6 fruit fly cellular contexts compared by ENCODE assay signal in the genomic region with DNA sequence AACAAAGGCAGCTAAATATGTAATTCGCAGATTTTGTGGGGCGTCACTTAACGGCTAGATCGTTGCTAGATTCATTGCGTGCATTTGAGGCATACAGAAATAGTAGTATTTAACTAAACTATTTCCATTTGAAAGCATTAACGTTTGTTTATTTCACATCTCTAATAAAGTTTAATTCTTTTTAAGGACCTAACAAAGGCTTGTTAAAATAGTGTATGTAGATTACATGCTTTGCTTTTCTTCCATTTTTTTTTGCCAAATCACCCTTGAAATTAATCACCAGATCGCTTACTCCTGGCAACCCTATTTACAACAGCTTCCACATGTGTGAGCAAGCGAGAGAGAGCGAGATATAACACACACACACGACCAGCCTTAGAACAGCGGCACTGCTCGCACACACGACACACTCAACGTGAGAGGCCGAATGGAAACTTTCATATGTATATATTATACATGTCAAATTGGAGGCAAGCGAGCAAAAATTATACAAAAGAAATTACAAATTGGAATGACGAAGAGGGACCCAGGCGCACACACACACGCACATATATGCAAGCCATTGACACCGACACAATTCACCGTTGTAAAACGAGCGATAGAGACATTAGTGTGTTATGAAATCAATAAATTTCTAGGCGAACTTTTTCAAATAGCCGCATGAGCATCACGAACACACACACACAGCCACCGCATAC.
TF ChIP-seq lines count a peak whose summit lies in the region.

No protein-coding gene starts in this region.

- peak; percentile 19 for TF ChIP-seq CTCF in whole organism, embryonic (GFP tag; optimal IDR thresholded peaks at IDR 0.05; lab: Kevin White, UChicago)

TF ChIP-seq in whole organism, 6 proteins besides CTCF, POLR2A, EP300 and RAD21:
- TF ChIP-seq CG8478 (optimal IDR thresholded peaks at IDR 0.05; lab: Kevin White, UChicago) (peak; percentile 45), psq (optimal IDR thresholded peaks at IDR 0.05; lab: Kevin White, UChicago) (no peak)

TF ChIP-seq in whole organism, adult, 20 proteins besides CTCF, POLR2A, EP300 and RAD21 (continues in another document):
- TF ChIP-seq toe (GFP tag; optimal IDR thresholded peaks at IDR 0.05; lab: Kevin White, UChicago) (peak; percentile 75), Clk (GFP tag; optimal IDR thresholded peaks at IDR 0.05; lab: Kevin White, UChicago) (peak; percentile 52), Crg-1 (GFP tag; optimal IDR thresholded peaks at IDR 0.05; lab: Kevin White, UChicago) (peak; percentile 17), kay (GFP tag; lab: Kevin White, UChicago; ENCODE audit: borderline replicate concordance) (peak; percentile 98), CG1620 (GFP tag; optimal IDR thresholded peaks at IDR 0.05; lab: Kevin White, UChicago) (peak; percentile 76), pad (GFP tag; optimal IDR thresholded peaks at IDR 0.05; lab: Kevin White, UChicago) (peak; percentile 88), CG5204 (GFP tag; optimal IDR thresholded peaks at IDR 0.05; lab: Kevin White, UChicago) (no peak), ovo (GFP tag; optimal IDR thresholded peaks at IDR 0.05; lab: Kevin White, UChicago) (peak; percentile 79), cic (GFP tag; optimal IDR thresholded peaks at IDR 0.05; lab: Kevin White, UChicago) (peak; percentile 96), Mnt (GFP tag; optimal IDR thresholded peaks at IDR 0.05; lab: Kevin White, UChicago) (peak; percentile 84), CG7101 (tag; optimal IDR thresholded peaks at IDR 0.05; lab: Kevin White, UChicago) (peak; percentile 79), CG33017 (tag; optimal IDR thresholded peaks at IDR 0.05; lab: Kevin White, UChicago) (peak; percentile 77), cnc (optimal IDR thresholded peaks at IDR 0.05; lab: Kevin White, UChicago) (peak; percentile 56 to 70), Hr96 (GFP tag; optimal IDR thresholded peaks at IDR 0.05; lab: Kevin White, UChicago) (peak; percentile 70), CG14711 (tag; optimal IDR thresholded peaks at IDR 0.05; lab: Kevin White, UChicago) (peak; percentile 99), bab1 (GFP tag; optimal IDR thresholded peaks at IDR 0.05; lab: Kevin White, UChicago) (peak; percentile 23)

TF ChIP-seq in whole organism, embryonic, 481 proteins besides CTCF, POLR2A, EP300 and RAD21 (continues in another document):
- TF ChIP-seq CG13287 (GFP tag; IDR thresholded peaks at IDR 0.05; lab: Robert Waterston, UW; ENCODE audit: partially characterized antibody) (no peak; the same call in 1 of the 2 replicates), Opbp (GFP tag; IDR thresholded peaks at IDR 0.05; lab: Robert Waterston, UW; ENCODE audit: partially characterized antibody) (0 out of 3 replicates have a peak, but pooled peaks have one; percentile 27), tio (GFP tag; optimal IDR thresholded peaks at IDR 0.05; lab: Kevin White, UChicago) (no peak), bab2 (GFP tag; optimal IDR thresholded peaks at IDR 0.05; lab: Kevin White, UChicago) (peak; percentile 38), CG31224 (GFP tag; IDR thresholded peaks at IDR 0.05; lab: Robert Waterston, UW) (peak; percentile 36; the same call in 1 of the 2 replicates), Ets97D (GFP tag; optimal IDR thresholded peaks at IDR 0.05; lab: Kevin White, UChicago) (peak; percentile 20), CG34224 (GFP tag; IDR thresholded peaks at IDR 0.05; lab: Robert Waterston, UW; ENCODE audit: partially characterized antibody) (no peak), CG6272 (GFP tag; IDR thresholded peaks at IDR 0.05; lab: Robert Waterston, UW) (no peak), Xbp1 (GFP tag; optimal IDR thresholded peaks at IDR 0.05; lab: Kevin White, UChicago) (peak; percentile 56), Camta (GFP tag; optimal IDR thresholded peaks at IDR 0.05; lab: Kevin White, UChicago) (peak; percentile 64), croc (GFP tag; conservative IDR thresholded peaks at IDR 0.05; lab: Robert Waterston, UW) (no peak), psq (GFP tag; optimal IDR thresholded peaks at IDR 0.05; lab: Kevin White, UChicago) (no peak), CG6175 (GFP tag; IDR thresholded peaks at IDR 0.05; lab: Robert Waterston, UW) (peak; percentile 62; the same call in 1 of the 3 replicates), pho (GFP tag; optimal IDR thresholded peaks at IDR 0.05; lab: Kevin White, UChicago) (peak; percentile 71)

TF ChIP-seq in whole organism, prepupa, 60 proteins besides CTCF, POLR2A, EP300 and RAD21 (continues in another document):
- TF ChIP-seq CG6276 (GFP tag; optimal IDR thresholded peaks at IDR 0.05; lab: Kevin White, UChicago) = no peak
- TF ChIP-seq CG1621 (tag; optimal IDR thresholded peaks at IDR 0.05; lab: Kevin White, UChicago) = no peak
- TF ChIP-seq CG9139 (GFP tag; optimal IDR thresholded peaks at IDR 0.05; lab: Kevin White, UChicago) = peak; percentile 23
- peak; percentile 68 for TF ChIP-seq achi (GFP tag; optimal IDR thresholded peaks at IDR 0.05; lab: Kevin White, UChicago)
- TF ChIP-seq CG4318 (GFP tag; optimal IDR thresholded peaks at IDR 0.05; lab: Kevin White, UChicago) = peak; percentile 41
- TF ChIP-seq Hr4 (GFP tag; optimal IDR thresholded peaks at IDR 0.05; lab: Kevin White, UChicago) = peak; percentile 67
- peak; percentile 58 for TF ChIP-seq spab (GFP tag; optimal IDR thresholded peaks at IDR 0.05; lab: Kevin White, UChicago)
- TF ChIP-seq eg (GFP tag; IDR thresholded peaks at IDR 0.05; lab: Robert Waterston, UW) = peak; percentile 60; the same call in 2 of the 3 replicates
- TF ChIP-seq CG7368 (GFP tag; optimal IDR thresholded peaks at IDR 0.05; lab: Kevin White, UChicago) = peak; percentile 45
- TF ChIP-seq CG10669 (GFP tag; optimal IDR thresholded peaks at IDR 0.05; lab: Kevin White, UChicago) = peak; percentile 62
- TF ChIP-seq fd85E (GFP tag; optimal IDR thresholded peaks at IDR 0.05; lab: Kevin White, UChicago) = no peak
- TF ChIP-seq Met (GFP tag; optimal IDR thresholded peaks at IDR 0.05; lab: Kevin White, UChicago) = peak; percentile 74
- peak; percentile 55 for TF ChIP-seq CG10631 (GFP tag; optimal IDR thresholded peaks at IDR 0.05; lab: Kevin White, UChicago)
- 0 out of 3 replicates have a peak, but pooled peaks have one; percentile 28 for TF ChIP-seq CG8119 (GFP tag; IDR thresholded peaks at IDR 0.05; lab: Robert Waterston, UW)
- TF ChIP-seq CG6808 (GFP tag; optimal IDR thresholded peaks at IDR 0.05; lab: Kevin White, UChicago) = peak; percentile 64
- peak; percentile 67 for TF ChIP-seq Hr39 (GFP tag; optimal IDR thresholded peaks at IDR 0.05; lab: Kevin White, UChicago)

TF ChIP-seq in whole organism, pupa, 21 proteins besides CTCF, POLR2A, EP300 and RAD21 (continues in another document):
- TF ChIP-seq CG12605 (GFP tag; IDR thresholded peaks at IDR 0.05; lab: Robert Waterston, UW) (no peak; the same call in 1 of the 2 replicates), Pif1A (GFP tag; optimal IDR thresholded peaks at IDR 0.05; lab: Kevin White, UChicago) (peak; percentile 53), Pif1B (GFP tag; optimal IDR thresholded peaks at IDR 0.05; lab: Kevin White, UChicago) (peak; percentile 48), D1 (tag; optimal IDR thresholded peaks at IDR 0.05; lab: Kevin White, UChicago) (no peak), CG34367 (tag; optimal IDR thresholded peaks at IDR 0.05; lab: Kevin White, UChicago) (peak; percentile 16), CG9948 (tag; optimal IDR thresholded peaks at IDR 0.05; lab: Kevin White, UChicago) (peak; percentile 30), Ets98B (GFP tag; IDR thresholded peaks at IDR 0.05; lab: Robert Waterston, UW) (peak; percentile 77), rn (GFP tag; IDR thresholded peaks at IDR 0.05; lab: Robert Waterston, UW) (peak; percentile 34; the same call in 1 of the 2 replicates), CG15710 (tag; optimal IDR thresholded peaks at IDR 0.05; lab: Kevin White, UChicago) (peak; percentile 50), CG13204 (GFP tag; optimal IDR thresholded peaks at IDR 0.05; lab: Kevin White, UChicago) (no peak), gl (tag; optimal IDR thresholded peaks at IDR 0.05; lab: Kevin White, UChicago) (peak; percentile 36), CG17806 (tag; optimal IDR thresholded peaks at IDR 0.05; lab: Kevin White, UChicago) (peak; percentile 40), CG14655 (GFP tag; optimal IDR thresholded peaks at IDR 0.05; lab: Kevin White, UChicago) (peak; percentile 69), CG10348 (GFP tag; IDR thresholded peaks at IDR 0.05; lab: Robert Waterston, UW) (no peak), CG8159 (tag; optimal IDR thresholded peaks at IDR 0.05; lab: Kevin White, UChicago) (peak; percentile 65), CG4496 (GFP tag; IDR thresholded peaks at IDR 0.05; lab: Robert Waterston, UW) (peak; percentile 81), CG8301 (tag; optimal IDR thresholded peaks at IDR 0.05; lab: Kevin White, UChicago) (peak; percentile 54), fd96Ca (GFP tag; IDR thresholded peaks at IDR 0.05; lab: Robert Waterston, UW) (no peak)

TF ChIP-seq in whole organism, wandering third instar larva, 38 proteins besides CTCF, POLR2A, EP300 and RAD21 (continues in another document):
- TF ChIP-seq foxo (GFP tag; optimal IDR thresholded peaks at IDR 0.05; lab: Kevin White, UChicago) (peak in 1 of 2 experiments; percentile 70), h (GFP tag; optimal IDR thresholded peaks at IDR 0.05; lab: Kevin White, UChicago) (peak; percentile 74), Jra (GFP tag; optimal IDR thresholded peaks at IDR 0.05; lab: Kevin White, UChicago) (peak; percentile 36), br (GFP tag; optimal IDR thresholded peaks at IDR 0.05; lab: Kevin White, UChicago) (peak; percentile 58), HLH106 (tag; optimal IDR thresholded peaks at IDR 0.05; lab: Kevin White, UChicago) (peak; percentile 49), CG9705 (GFP tag; optimal IDR thresholded peaks at IDR 0.05; lab: Kevin White, UChicago) (peak; percentile 46), ey (GFP tag; optimal IDR thresholded peaks at IDR 0.05; lab: Kevin White, UChicago) (peak; percentile 65), fru (GFP tag; optimal IDR thresholded peaks at IDR 0.05; lab: Kevin White, UChicago) (peak; percentile 36), CG32264 (GFP tag; optimal IDR thresholded peaks at IDR 0.05; lab: Kevin White, UChicago) (no peak), dmrt93B (GFP tag; optimal IDR thresholded peaks at IDR 0.05; lab: Kevin White, UChicago) (peak; percentile 13), Myc (optimal IDR thresholded peaks at IDR 0.05; lab: Kevin White, UChicago) (no peak), N (GFP tag; optimal IDR thresholded peaks at IDR 0.05; lab: Kevin White, UChicago) (peak; percentile 60), brk (GFP tag; optimal IDR thresholded peaks at IDR 0.05; lab: Kevin White, UChicago) (peak; percentile 56), Hr83 (GFP tag; optimal IDR thresholded peaks at IDR 0.05; lab: Kevin White, UChicago; ENCODE audit: poor library complexity, severe bottlenecking) (peak; percentile 75), Rel (GFP tag; optimal IDR thresholded peaks at IDR 0.05; lab: Kevin White, UChicago) (peak; percentile 46), Rel (tag; optimal IDR thresholded peaks at IDR 0.05; lab: Kevin White, UChicago) (peak; percentile 54), dl (GFP tag; optimal IDR thresholded peaks at IDR 0.05; lab: Kevin White, UChicago; ENCODE audit: insufficient read depth in 1 of 2, partially characterized antibody in 2 of 2) (peak in 1 of 2 experiments; percentile 12), woc (GFP tag; optimal IDR thresholded peaks at IDR 0.05; lab: Kevin White, UChicago) (peak; percentile 66), psq (GFP tag; optimal IDR thresholded peaks at IDR 0.05; lab: Kevin White, UChicago) (peak; percentile 54), Hnf4 (GFP tag; optimal IDR thresholded peaks at IDR 0.05; lab: Kevin White, UChicago) (peak; percentile 54)
